Fruit fly (Drosophila melanogaster) whole organism, embryonic: Measurements from ENCODE around the gene AspRS-m.

Source experiments
- Abd-B ChIP-seq: fragments of 200-800 bp; sonication (Bioruptor generic); optimal IDR thresholded peaks from 2 replicates; lab custom pipeline; 2018; ENCODE audit warnings: missing biosample characterization, mild to moderate bottlenecking, missing genetic modification characterization, moderate library complexity
- Atf3 ChIP-seq: fragments of 200-800 bp; sonication (Bioruptor generic); optimal IDR thresholded peaks from 3 replicates; lab custom pipeline; 2016; ENCODE audit warnings: missing biosample characterization, missing genetic modification characterization
- C15 ChIP-seq: fragments of 200-800 bp; sonication (Bioruptor generic); IDR thresholded peaks from 3 replicates; pipeline ENCODE4 v1.3.6; 2022; ENCODE audit warnings: missing biosample characterization, missing genetic modification characterization
- CG10274 ChIP-seq: fragments of 200-800 bp; sonication (Bioruptor generic); optimal IDR thresholded peaks from 3 replicates; lab custom pipeline; 2017; ENCODE audit warnings: missing biosample characterization, mild to moderate bottlenecking, missing genetic modification characterization
- CG10959 ChIP-seq: fragments of 200-800 bp; sonication (Bioruptor generic); IDR thresholded peaks from 2 replicates; pipeline ENCODE4 v1.3.6; 2022; ENCODE audit warnings: missing biosample characterization, missing genetic modification characterization
- CG11456 ChIP-seq: fragments of 200-800 bp; sonication (Bioruptor generic); IDR thresholded peaks from 3 replicates; pipeline ENCODE4 v1.3.6; 2022; ENCODE audit warnings: missing biosample characterization, missing genetic modification characterization
- CG13123 ChIP-seq: fragments of 200-800 bp; sonication (Bioruptor generic); optimal IDR thresholded peaks from 2 replicates; lab custom pipeline; 2016; ENCODE audit warnings: missing biosample characterization, missing genetic modification characterization
- CG13287 ChIP-seq: fragments of 200-800 bp; sonication (Bioruptor generic); IDR thresholded peaks from 2 replicates; pipeline ENCODE4 v1.3.6; 2022; ENCODE audit warnings: missing biosample characterization, missing genetic modification characterization; ENCODE audit not compliant: partially characterized antibody
- CG13894 ChIP-seq: fragments of 200-800 bp; sonication (Bioruptor generic); optimal IDR thresholded peaks from 3 replicates; lab custom pipeline; 2018; ENCODE audit warnings: missing biosample characterization, mild to moderate bottlenecking, missing genetic modification characterization, moderate library complexity
- CG2199 ChIP-seq: fragments of 200-800 bp; sonication (Bioruptor generic); IDR thresholded peaks from 3 replicates; pipeline ENCODE4 v1.3.6; 2022; ENCODE audit warnings: missing biosample characterization, missing genetic modification characterization
- CG2678 ChIP-seq: fragments of 200-800 bp; sonication (Bioruptor generic); optimal IDR thresholded peaks from 3 replicates; lab custom pipeline; 2019; ENCODE audit warnings: missing biosample characterization, mild to moderate bottlenecking, missing genetic modification characterization, moderate library complexity
- CG30403 ChIP-seq: fragments of 200-800 bp; sonication (Bioruptor generic); optimal IDR thresholded peaks from 3 replicates; lab custom pipeline; 2016; ENCODE audit warnings: missing biosample characterization, missing genetic modification characterization
- CG30431 ChIP-seq: fragments of 200-800 bp; sonication (Bioruptor generic); optimal IDR thresholded peaks from 2 replicates; lab custom pipeline; 2017; ENCODE audit warnings: missing biosample characterization, missing genetic modification characterization
- CG31224 ChIP-seq: fragments of 200-800 bp; sonication (Bioruptor generic); IDR thresholded peaks from 2 replicates; pipeline ENCODE4 v1.3.6; 2022; ENCODE audit warnings: missing biosample characterization, missing genetic modification characterization
- CG31365 ChIP-seq: fragments of 200-800 bp; sonication (Bioruptor generic); optimal IDR thresholded peaks from 2 replicates; lab custom pipeline; 2018; ENCODE audit warnings: missing biosample characterization, mild to moderate bottlenecking, missing genetic modification characterization
- CG31388 ChIP-seq: fragments of 200-800 bp; sonication (Bioruptor generic); optimal IDR thresholded peaks from 2 replicates; lab custom pipeline; 2016; ENCODE audit warnings: missing biosample characterization, missing genetic modification characterization
- CG33557 ChIP-seq: fragments of 200-800 bp; sonication (Bioruptor generic); optimal IDR thresholded peaks from 2 replicates; lab custom pipeline; 2019; ENCODE audit warnings: missing biosample characterization, mild to moderate bottlenecking, missing genetic modification characterization, moderate library complexity
- CG3407 ChIP-seq: fragments of 200-800 bp; sonication (Bioruptor generic); optimal IDR thresholded peaks from 2 replicates; lab custom pipeline; 2018; ENCODE audit warnings: missing biosample characterization, mild to moderate bottlenecking, missing genetic modification characterization
- CG6254 ChIP-seq: fragments of 200-800 bp; sonication (Bioruptor generic); optimal IDR thresholded peaks from 3 replicates; lab custom pipeline; 2017; ENCODE audit warnings: mild to moderate bottlenecking, missing biosample characterization, missing genetic modification reagents, missing genetic modification characterization
- CG6654 ChIP-seq: fragments of 200-800 bp; sonication (Bioruptor generic); optimal IDR thresholded peaks from 2 replicates; lab custom pipeline; 2017; ENCODE audit warnings: missing biosample characterization, mild to moderate bottlenecking, missing genetic modification characterization
- CG6813 ChIP-seq: fragments of 200-800 bp; sonication (Bioruptor generic); optimal IDR thresholded peaks from 2 replicates; lab custom pipeline; 2017; ENCODE audit warnings: missing biosample characterization, missing genetic modification characterization, mild to moderate bottlenecking, moderate library complexity, missing genetic modification reagents
- CG6854 ChIP-seq: fragments of 200-800 bp; sonication (Bioruptor generic); optimal IDR thresholded peaks from 3 replicates; lab custom pipeline; 2017; ENCODE audit warnings: missing biosample characterization, mild to moderate bottlenecking, missing genetic modification characterization
- CG7928 ChIP-seq: fragments of 200-800 bp; sonication (Bioruptor generic); optimal IDR thresholded peaks from 2 replicates; lab custom pipeline; 2017; ENCODE audit warnings: missing biosample characterization, mild to moderate bottlenecking, missing genetic modification characterization
- CG9817 ChIP-seq: fragments of 200-800 bp; sonication (Bioruptor generic); optimal IDR thresholded peaks from 2 replicates; lab custom pipeline; 2018; ENCODE audit warnings: missing biosample characterization, mild to moderate bottlenecking, missing genetic modification characterization, moderate library complexity
- Dip2 ChIP-seq: fragments of 200-800 bp; sonication (Bioruptor generic); IDR thresholded peaks from 2 replicates; pipeline ENCODE4 v1.3.6; 2022; ENCODE audit warnings: missing biosample characterization, missing genetic modification characterization
- Dip3 ChIP-seq: fragments of 200-800 bp; sonication (Bioruptor generic); optimal IDR thresholded peaks from 3 replicates; lab custom pipeline; 2016; ENCODE audit warnings: missing biosample characterization, missing genetic modification characterization
- H15 ChIP-seq: fragments of 200-800 bp; sonication (Bioruptor generic); IDR thresholded peaks from 3 replicates; pipeline ENCODE4 v1.3.6; 2022; ENCODE audit warnings: missing biosample characterization, missing genetic modification characterization
- Hr39 ChIP-seq: fragments of >200 bp; optimal IDR thresholded peaks from 2 replicates; lab custom pipeline; 2017
- Lim3 ChIP-seq: fragments of 200-800 bp; sonication (Bioruptor generic); IDR thresholded peaks from 2 replicates; pipeline ENCODE4 v1.3.6; 2022; ENCODE audit warnings: missing biosample characterization, missing genetic modification characterization
- MBD-R2 ChIP-seq: fragments of 200-800 bp; sonication (Bioruptor generic); IDR thresholded peaks from 2 replicates; pipeline ENCODE4 v1.3.6; 2022; ENCODE audit warnings: missing biosample characterization, missing genetic modification characterization
- Mad ChIP-seq: fragments of 200-800 bp; sonication (Bioruptor generic); optimal IDR thresholded peaks from 2 replicates; lab custom pipeline; 2016; ENCODE audit warnings: missing biosample characterization, missing genetic modification characterization
- Six4 ChIP-seq: fragments of 200-800 bp; sonication (Bioruptor generic); optimal IDR thresholded peaks from 2 replicates; lab custom pipeline; 2016; ENCODE audit warnings: missing biosample characterization, missing genetic modification characterization
- Xrp1 ChIP-seq: fragments of 200-800 bp; sonication (Bioruptor generic); IDR thresholded peaks from 2 replicates; pipeline ENCODE4 v1.3.6; 2022; ENCODE audit warnings: missing biosample characterization, missing genetic modification characterization
- az2 ChIP-seq: fragments of 200-800 bp; sonication (Bioruptor generic); optimal IDR thresholded peaks from 3 replicates; lab custom pipeline; 2016; ENCODE audit warnings: missing biosample characterization, missing genetic modification characterization
- corto ChIP-seq: fragments of 200-800 bp; sonication (Bioruptor generic); optimal IDR thresholded peaks from 2 replicates; lab custom pipeline; 2016; ENCODE audit warnings: missing biosample characterization, mild to moderate bottlenecking, missing genetic modification characterization, moderate library complexity
- dpn ChIP-seq, 2 experiments: fragments of 200-800 bp; sonication (Bioruptor generic); optimal IDR thresholded peaks; 3 replicates each; lab custom pipeline; 2016; ENCODE audit warnings: missing biosample characterization in 2 of 2, missing genetic modification characterization in 2 of 2
- ftz-f1 ChIP-seq: fragments of 200-800 bp; sonication (Bioruptor generic); optimal IDR thresholded peaks from 2 replicates; lab custom pipeline; 2016; ENCODE audit warnings: missing biosample characterization, missing genetic modification characterization
- ind ChIP-seq: fragments of 200-800 bp; sonication (Bioruptor generic); optimal IDR thresholded peaks from 3 replicates; lab custom pipeline; 2016; ENCODE audit warnings: missing biosample characterization, missing genetic modification characterization
- inv ChIP-seq: fragments of 200-800 bp; sonication (Bioruptor generic); IDR thresholded peaks from 2 replicates; pipeline ENCODE4 v1.3.6; 2022; ENCODE audit warnings: missing biosample characterization, missing genetic modification characterization; ENCODE audit not compliant: partially characterized antibody
- jigr1 ChIP-seq: fragments of 200-800 bp; sonication (Bioruptor generic); IDR thresholded peaks from 3 replicates; pipeline ENCODE4 v1.3.6; 2022; ENCODE audit warnings: missing biosample characterization, missing genetic modification characterization
- lola ChIP-seq, 3 experiments: fragments of >200 bp in 2 of 3; fragments of 200-800 bp in 1 of 3; sonication (Bioruptor generic) in 1 of 3; optimal IDR thresholded peaks; 2 replicates each; lab custom pipeline; 2017 to 2019; ENCODE audit warnings: missing biosample characterization in 3 of 3, missing genetic modification characterization in 3 of 3, mild to moderate bottlenecking in 1 of 3, moderate library complexity in 1 of 3
- org-1 ChIP-seq: fragments of 200-800 bp; sonication (Bioruptor generic); optimal IDR thresholded peaks from 2 replicates; lab custom pipeline; 2017; ENCODE audit warnings: missing biosample characterization, missing genetic modification characterization
- p53 ChIP-seq: fragments of 200-800 bp; sonication (Bioruptor generic); optimal IDR thresholded peaks from 2 replicates; lab custom pipeline; 2016; ENCODE audit warnings: missing biosample characterization, missing genetic modification characterization
- pros ChIP-seq: fragments of 200-800 bp; sonication (Bioruptor generic); optimal IDR thresholded peaks from 3 replicates; lab custom pipeline; 2019; ENCODE audit warnings: missing biosample characterization, mild to moderate bottlenecking, missing genetic modification characterization, moderate library complexity
- ro ChIP-seq: fragments of 200-800 bp; sonication (Bioruptor generic); IDR thresholded peaks from 2 replicates; pipeline ENCODE4 v1.3.6; 2022; ENCODE audit warnings: missing biosample characterization, missing genetic modification characterization
- sens ChIP-seq: fragments of 200-800 bp; sonication (Bioruptor generic); peaks from one replicate; lab custom pipeline; 2016; ENCODE audit warnings: missing biosample characterization, missing genetic modification characterization
- seq ChIP-seq: fragments of 200-800 bp; sonication (Bioruptor generic); IDR thresholded peaks from 2 replicates; pipeline ENCODE4 v1.3.6; 2022; ENCODE audit warnings: missing biosample characterization, missing genetic modification characterization
- sim ChIP-seq: fragments of 200-800 bp; sonication (Bioruptor generic); IDR thresholded peaks from 2 replicates; pipeline ENCODE4 v1.3.6; 2022; ENCODE audit warnings: missing biosample characterization, missing genetic modification characterization
- sob ChIP-seq: fragments of 200-800 bp; sonication (Bioruptor generic); IDR thresholded peaks from 2 replicates; pipeline ENCODE4 v1.3.6; 2022; ENCODE audit warnings: missing biosample characterization, missing genetic modification characterization
- stc ChIP-seq: fragments of 200-800 bp; sonication (Bioruptor generic); IDR thresholded peaks from 2 replicates; pipeline ENCODE4 v1.3.6; 2022; ENCODE audit warnings: missing biosample characterization, missing genetic modification characterization
- trh ChIP-seq: fragments of 200-800 bp; sonication (Bioruptor generic); optimal IDR thresholded peaks from 2 replicates; lab custom pipeline; 2016; ENCODE audit warnings: missing biosample characterization, missing genetic modification characterization
- vvl ChIP-seq: fragments of 200-800 bp; sonication (Bioruptor generic); IDR thresholded peaks from 2 replicates; pipeline ENCODE4 v1.3.6; 2022; ENCODE audit warnings: missing biosample characterization, missing genetic modification characterization
- zfh2 ChIP-seq: fragments of 200-800 bp; sonication (Bioruptor generic); optimal IDR thresholded peaks from 2 replicates; lab custom pipeline; 2016; ENCODE audit warnings: missing biosample characterization, missing genetic modification characterization

The AspRS-m gene

DNA sequence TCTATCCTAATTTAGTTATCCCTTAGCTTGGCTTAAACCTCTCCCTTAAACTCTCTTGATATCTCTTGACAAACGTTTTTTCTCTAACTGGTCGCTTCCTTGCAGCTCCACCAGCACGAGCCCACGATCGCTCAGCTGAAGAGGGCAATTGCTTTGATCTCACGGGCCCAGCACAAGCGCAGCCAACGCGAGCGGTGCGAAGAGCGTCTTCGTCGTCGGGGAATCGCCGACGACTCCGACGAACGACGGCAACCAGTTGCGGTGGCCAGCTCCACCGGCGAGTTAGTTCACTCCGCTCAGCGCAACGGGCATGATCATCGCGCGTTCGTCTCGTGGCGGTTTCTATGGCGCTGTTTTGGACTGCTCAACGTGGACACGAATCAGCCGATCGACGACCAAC is 54.1 kb downstream of the AspRS-m start (continued):
- TF ChIP-seq CG31388 (GFP tag; lab: Kevin White, UChicago): no peak
- TF ChIP-seq dpn (GFP tag; optimal IDR thresholded peaks at IDR 0.05; lab: Kevin White, UChicago): no peak
- TF ChIP-seq CG7928 (GFP tag; lab: Kevin White, UChicago): no peak
- TF ChIP-seq Hr39 (lab: Kevin White, UChicago): no peak
- TF ChIP-seq trh (GFP tag; lab: Kevin White, UChicago): no peak
- no peak for TF ChIP-seq CG6254 (GFP tag; lab: Kevin White, UChicago)
- TF ChIP-seq ro (GFP tag; lab: Robert Waterston, UW): no peak
- no peak for TF ChIP-seq C15 (GFP tag; lab: Robert Waterston, UW)
- TF ChIP-seq CG30403: no peak
- no peak for TF ChIP-seq sim (GFP tag; lab: Robert Waterston, UW)
- TF ChIP-seq org-1: no peak
- no peak for TF ChIP-seq Xrp1
- peak; percentile 59 for TF ChIP-seq CG13287 (GFP tag; lab: Robert Waterston, UW)
- no peak for TF ChIP-seq CG13894
- TF ChIP-seq corto (GFP tag; lab: Kevin White, UChicago): no peak
- no peak for TF ChIP-seq CG3407 (GFP tag; lab: Kevin White, UChicago)
- no peak for TF ChIP-seq CG11456 (GFP tag; lab: Robert Waterston, UW)
- peak; percentile 68 for TF ChIP-seq sens (GFP tag; lab: Kevin White, UChicago)
- no peak for TF ChIP-seq CG2199
- TF ChIP-seq CG2678: no peak
- TF ChIP-seq az2 (GFP tag; lab: Kevin White, UChicago): no peak
- TF ChIP-seq ind (GFP tag; lab: Kevin White, UChicago): no peak
- no peak for TF ChIP-seq CG10959 (GFP tag; lab: Robert Waterston, UW)
- no peak for TF ChIP-seq CG6854 (GFP tag; lab: Kevin White, UChicago)
- TF ChIP-seq Six4 (GFP tag; lab: Kevin White, UChicago): no peak
- TF ChIP-seq Mad: no peak
- TF ChIP-seq CG6654: no peak
- no peak for TF ChIP-seq Dip2 (GFP tag; lab: Robert Waterston, UW)
- TF ChIP-seq p53 (GFP tag; lab: Kevin White, UChicago): no peak
- no peak for TF ChIP-seq Abd-B
- TF ChIP-seq inv: no peak; the same call in 1 of the 2 replicates
- TF ChIP-seq CG30431 (GFP tag; lab: Kevin White, UChicago): no peak
- no peak for TF ChIP-seq MBD-R2 (GFP tag; lab: Robert Waterston, UW)
- no peak for TF ChIP-seq pros (GFP tag; lab: Kevin White, UChicago)
- peak; percentile 21; the same call in 1 of the 2 replicates for TF ChIP-seq sob (GFP tag; lab: Robert Waterston, UW)
- TF ChIP-seq Lim3: no peak
- no peak for TF ChIP-seq CG10274 (GFP tag; lab: Kevin White, UChicago)
- no peak for TF ChIP-seq CG31365 (tag; lab: Kevin White, UChicago)
- TF ChIP-seq jigr1 (GFP tag; lab: Robert Waterston, UW): no peak
- no peak for TF ChIP-seq Dip3 (GFP tag; lab: Kevin White, UChicago)
- TF ChIP-seq seq (GFP tag; lab: Robert Waterston, UW): no peak; the same call in 1 of the 2 replicates
- no peak for TF ChIP-seq CG9817
- TF ChIP-seq ftz-f1 (GFP tag; lab: Kevin White, UChicago): no peak
- no peak for TF ChIP-seq H15 (GFP tag; lab: Robert Waterston, UW)
- TF ChIP-seq CG13123 (GFP tag; lab: Kevin White, UChicago): no peak
- TF ChIP-seq CG6813 (GFP tag; lab: Kevin White, UChicago): no peak
- TF ChIP-seq CG33557 (GFP tag; lab: Kevin White, UChicago): no peak
- TF ChIP-seq CG31224 (GFP tag; lab: Robert Waterston, UW): no peak
- no peak for TF ChIP-seq Atf3 (GFP tag; lab: Kevin White, UChicago)
- no peak for TF ChIP-seq zfh2
- TF ChIP-seq stc (GFP tag; lab: Robert Waterston, UW): no peak
- TF ChIP-seq vvl (GFP tag; lab: Robert Waterston, UW): 0 out of 2 replicates have a peak, but pooled peaks have one; percentile 31
- no peak for TF ChIP-seq lola (GFP tag; optimal IDR thresholded peaks at IDR 0.05; lab: Kevin White, UChicago)
